Worm (Caenorhabditis elegans): ENCODE measurements around the gene cest-4.

DNA sequence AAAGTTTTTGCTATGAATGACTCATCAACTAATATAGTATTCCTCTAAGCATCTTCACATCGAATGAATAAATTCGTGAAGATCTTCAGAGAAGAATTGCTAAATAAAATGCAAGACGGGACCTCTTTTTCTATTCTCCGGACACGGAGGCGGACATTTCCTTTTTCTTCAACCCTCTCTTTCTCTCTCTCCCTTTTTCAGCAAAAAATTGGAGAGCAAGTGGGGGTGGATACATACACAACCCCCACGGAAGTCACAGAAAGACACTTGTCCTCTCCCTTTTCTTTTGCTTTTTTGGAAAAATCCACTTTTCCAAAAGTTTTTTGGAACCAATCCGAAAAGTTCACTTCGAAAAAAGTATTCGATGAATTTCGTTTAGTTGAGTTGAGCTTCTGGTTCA is 32.6 kb upstream of the cest-4 start:
- TF ChIP-seq nhr-12 (tag; optimal IDR thresholded peaks at IDR 0.05) (no peak), aly-2 (tag; optimal IDR thresholded peaks at IDR 0.05) (no peak), zip-4 (GFP tag; optimal IDR thresholded peaks at IDR 0.05) (no peak), ceh-8 (GFP tag; optimal IDR thresholded peaks at IDR 0.05) (no peak)
